Worm (Caenorhabditis elegans): ENCODE measurements around the gene F58F12.2.
A peak's percentile ranks its signal among the peaks of the same experiment; 100 is the strongest.

F58F12.2 gene

ce11 chrII:6374646-6375045 is 13.2 kb downstream of the F58F12.2 start:
- no peak for TF ChIP-seq lin-32 (GFP tag; optimal IDR thresholded peaks at IDR 0.05)
- TF ChIP-seq sem-2 (GFP tag; optimal IDR thresholded peaks at IDR 0.05): no peak
- no peak for TF ChIP-seq bed-3 (GFP tag; optimal IDR thresholded peaks at IDR 0.05)
- TF ChIP-seq hlh-1 (tag; optimal IDR thresholded peaks at IDR 0.05): no peak
- no peak for TF ChIP-seq ham-2 (GFP tag; optimal IDR thresholded peaks at IDR 0.05)
- TF ChIP-seq sptf-1 (tag; optimal IDR thresholded peaks at IDR 0.05): no peak
- no peak for TF ChIP-seq unc-62 (GFP tag; optimal IDR thresholded peaks at IDR 0.05)
- TF ChIP-seq pha-4 (tag; optimal IDR thresholded peaks at IDR 0.05): no peak
- TF ChIP-seq ceh-83 (GFP tag; optimal IDR thresholded peaks at IDR 0.05): no peak
- no peak for TF ChIP-seq ztf-11 (tag; optimal IDR thresholded peaks at IDR 0.05)

- no peak for TF ChIP-seq cnd-1 (tag; optimal IDR thresholded peaks at IDR 0.05)
- no peak for TF ChIP-seq nhr-76 (tag; optimal IDR thresholded peaks at IDR 0.05)
- TF ChIP-seq blmp-1 (tag; optimal IDR thresholded peaks at IDR 0.05): no peak
- TF ChIP-seq sptf-1 (tag; optimal IDR thresholded peaks at IDR 0.05): no peak
- TF ChIP-seq unc-62 (GFP tag; optimal IDR thresholded peaks at IDR 0.05): no peak
- no peak for TF ChIP-seq ceh-43 (GFP tag; optimal IDR thresholded peaks at IDR 0.05)
- no peak for TF ChIP-seq lin-13 (tag; optimal IDR thresholded peaks at IDR 0.05)
- no peak for TF ChIP-seq nhr-12 (tag; optimal IDR thresholded peaks at IDR 0.05)
- no peak for TF ChIP-seq nhr-28 (tag; optimal IDR thresholded peaks at IDR 0.05)
- TF ChIP-seq ztf-11 (tag; optimal IDR thresholded peaks at IDR 0.05): no peak
- no peak for TF ChIP-seq nhr-237 (tag; optimal IDR thresholded peaks at IDR 0.05)
- TF ChIP-seq sem-2 (GFP tag; optimal IDR thresholded peaks at IDR 0.05): no peak
- TF ChIP-seq unc-120 (tag; optimal IDR thresholded peaks at IDR 0.05; ENCODE audit: poor library complexity, severe bottlenecking): no peak
- no peak for TF ChIP-seq mls-2 (tag; optimal IDR thresholded peaks at IDR 0.05)
- no peak for TF ChIP-seq ceh-83 (GFP tag; optimal IDR thresholded peaks at IDR 0.05)
- no peak for TF ChIP-seq hlh-1 (tag; optimal IDR thresholded peaks at IDR 0.05)
- no peak for TF ChIP-seq mep-1 (tag; optimal IDR thresholded peaks at IDR 0.05)
- no peak for TF ChIP-seq ces-1 (GFP tag; optimal IDR thresholded peaks at IDR 0.05)
Observed at ce11 chrII:6373361-6373760, 14.5 kb downstream of the F58F12.2 start.

- TF ChIP-seq lsy-2 (tag; optimal IDR thresholded peaks at IDR 0.05) (no peak), flh-1 (GFP tag; optimal IDR thresholded peaks at IDR 0.05) (no peak), blmp-1 (tag; optimal IDR thresholded peaks at IDR 0.05) (no peak), cnd-1 (tag; optimal IDR thresholded peaks at IDR 0.05) (no peak), drap-1 (GFP tag; optimal IDR thresholded peaks at IDR 0.05) (no peak), ztf-11 (tag; optimal IDR thresholded peaks at IDR 0.05) (no peak), elt-1 (tag; optimal IDR thresholded peaks at IDR 0.05; ENCODE audit: borderline replicate concordance, insufficient read depth) (no peak)
Observed at ce11 chrII:6371003-6371402, 16.8 kb downstream of the F58F12.2 start, which contains the start of gene lin-23. Gene lin-23, plus strand, starts transcription at chrII:6371303.

ce11 chrII:6370110-6370509 is 17.7 kb downstream of the F58F12.2 start:
- TF ChIP-seq nhr-12 (tag; optimal IDR thresholded peaks at IDR 0.05): no peak
- TF ChIP-seq M03D4.4 (tag; optimal IDR thresholded peaks at IDR 0.05): no peak
- peak; percentile 31 for TF ChIP-seq nhr-2 (tag; optimal IDR thresholded peaks at IDR 0.05)
- TF ChIP-seq flh-1 (GFP tag; optimal IDR thresholded peaks at IDR 0.05): no peak
- no peak for TF ChIP-seq lin-32 (GFP tag; optimal IDR thresholded peaks at IDR 0.05)
- TF ChIP-seq lsy-2 (tag; optimal IDR thresholded peaks at IDR 0.05): peak; percentile 65
- TF ChIP-seq lin-13 (tag; optimal IDR thresholded peaks at IDR 0.05): peak; percentile 15
- peak; percentile 66 for TF ChIP-seq pha-4 (tag; optimal IDR thresholded peaks at IDR 0.05)
- TF ChIP-seq ceh-39 (tag; optimal IDR thresholded peaks at IDR 0.05): peak; percentile 71
- TF ChIP-seq mab-5 (tag; optimal IDR thresholded peaks at IDR 0.05): no peak
- TF ChIP-seq ceh-83 (GFP tag; optimal IDR thresholded peaks at IDR 0.05): no peak
- peak; percentile 88 for TF ChIP-seq ham-2 (GFP tag; optimal IDR thresholded peaks at IDR 0.05)
- TF ChIP-seq nhr-76 (tag; optimal IDR thresholded peaks at IDR 0.05): no peak
- TF ChIP-seq nhr-237 (tag; optimal IDR thresholded peaks at IDR 0.05): peak; percentile 62
- TF ChIP-seq unc-39 (tag; optimal IDR thresholded peaks at IDR 0.05): no peak
- TF ChIP-seq mls-2 (tag; optimal IDR thresholded peaks at IDR 0.05): no peak
- no peak for TF ChIP-seq tbx-8 (GFP tag; optimal IDR thresholded peaks at IDR 0.05)
- no peak for TF ChIP-seq ztf-11 (tag; optimal IDR thresholded peaks at IDR 0.05)
- TF ChIP-seq zip-8 (tag; optimal IDR thresholded peaks at IDR 0.05): no peak
- peak; percentile 74 for TF ChIP-seq blmp-1 (tag; optimal IDR thresholded peaks at IDR 0.05)
- TF ChIP-seq sptf-1 (tag; optimal IDR thresholded peaks at IDR 0.05): peak; percentile 50
- no peak for TF ChIP-seq cnd-1 (tag; optimal IDR thresholded peaks at IDR 0.05)
- peak; percentile 46 for TF ChIP-seq unc-62 (GFP tag; optimal IDR thresholded peaks at IDR 0.05)
- peak; percentile 95 for TF ChIP-seq ces-1 (GFP tag; optimal IDR thresholded peaks at IDR 0.05)
- TF ChIP-seq unc-120 (tag; optimal IDR thresholded peaks at IDR 0.05; ENCODE audit: poor library complexity, severe bottlenecking): peak; percentile 36
- TF ChIP-seq sem-2 (GFP tag; optimal IDR thresholded peaks at IDR 0.05): no peak
- no peak for TF ChIP-seq ceh-43 (GFP tag; optimal IDR thresholded peaks at IDR 0.05)
- TF ChIP-seq snpc-4 (tag; optimal IDR thresholded peaks at IDR 0.05): no peak
- no peak for TF ChIP-seq nhr-28 (tag; optimal IDR thresholded peaks at IDR 0.05)
- TF ChIP-seq drap-1 (GFP tag; optimal IDR thresholded peaks at IDR 0.05): peak; percentile 48
- TF ChIP-seq elt-1 (tag; optimal IDR thresholded peaks at IDR 0.05; ENCODE audit: borderline replicate concordance, insufficient read depth): no peak
- TF ChIP-seq bed-3 (GFP tag; optimal IDR thresholded peaks at IDR 0.05): no peak
- TF ChIP-seq hlh-1 (tag; optimal IDR thresholded peaks at IDR 0.05): peak; percentile 60
- no peak for TF ChIP-seq elt-3 (tag; optimal IDR thresholded peaks at IDR 0.05)
- peak; percentile 75 for TF ChIP-seq mep-1 (tag; optimal IDR thresholded peaks at IDR 0.05)
